Worm (Caenorhabditis elegans) whole organism, late embryonic: ENCODE data around the gene T14B4.3.

ENCODE experiments used
- F13H6.1 ChIP-seq: sonication (generic microtip); optimal IDR thresholded peaks from 2 replicates; lab custom pipeline; 2016; ENCODE audit warnings: missing genetic modification characterization, missing compliant biosample characterization
- ama-1 ChIP-seq: fragments of 150-350 bp; optimal IDR thresholded peaks from 2 replicates; lab custom pipeline; 2014
- ceh-18 ChIP-seq: sonication (generic microtip); optimal IDR thresholded peaks from 2 replicates; lab custom pipeline; 2016; ENCODE audit warnings: missing genetic modification characterization, missing compliant biosample characterization
- ceh-9 ChIP-seq: sonication (generic microtip); optimal IDR thresholded peaks from 2 replicates; lab custom pipeline; 2016; ENCODE audit warnings: mild to moderate bottlenecking, missing genetic modification characterization, inconsistent platforms, missing compliant biosample characterization
- che-1 ChIP-seq: sonication (generic microtip); optimal IDR thresholded peaks from 2 replicates; lab custom pipeline; 2016; ENCODE audit warnings: mild to moderate bottlenecking, missing genetic modification characterization, missing compliant biosample characterization
- dve-1 ChIP-seq: sonication (generic microtip); optimal IDR thresholded peaks from 2 replicates; lab custom pipeline; 2017; ENCODE audit warnings: antibody characterized with exemption, mild to moderate bottlenecking, missing genetic modification characterization, missing compliant biosample characterization
- pat-9 ChIP-seq: fragments of 200-800 bp; sonication (Bioruptor generic); optimal IDR thresholded peaks from 2 replicates; lab custom pipeline; 2018; ENCODE audit warnings: mild to moderate bottlenecking, missing genetic modification characterization, moderate library complexity, missing compliant biosample characterization
- tbx-2 ChIP-seq: sonication (generic microtip); optimal IDR thresholded peaks from 2 replicates; lab custom pipeline; 2016; ENCODE audit warnings: missing genetic modification characterization, missing compliant biosample characterization
- ttx-3 ChIP-seq: sonication (generic microtip); optimal IDR thresholded peaks from 2 replicates; lab custom pipeline; 2016; ENCODE audit warnings: missing genetic modification reagents, missing genetic modification characterization, missing compliant biosample characterization
- zip-5 ChIP-seq: sonication (generic microtip); optimal IDR thresholded peaks from 2 replicates; lab custom pipeline; 2016; ENCODE audit warnings: missing genetic modification characterization, missing compliant biosample characterization

DNA sequence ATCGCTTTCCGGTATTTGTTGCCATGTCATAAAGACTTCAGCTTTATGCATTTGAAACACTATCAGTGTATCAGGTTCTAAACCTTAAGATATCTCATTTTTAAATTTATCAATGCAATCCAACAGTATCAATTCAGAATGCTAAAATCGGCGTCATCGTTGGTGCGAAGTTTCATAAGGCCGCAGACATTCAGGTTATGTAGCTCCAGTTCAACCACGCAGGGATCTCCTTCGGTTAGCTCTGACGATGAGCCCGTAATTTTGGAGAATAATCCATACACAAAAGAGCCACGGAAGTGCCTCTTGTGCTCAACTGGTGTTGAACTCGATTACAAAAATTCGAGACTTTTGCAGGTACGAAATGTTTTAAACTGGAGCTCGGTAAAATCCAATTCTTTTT lies 1.3 kb downstream of the T14B4.3 start, which contains the start of gene mrps-18.C:
- TF ChIP-seq dve-1 (tag; lab: Kevin White, UChicago) (no peak), F13H6.1 (tag; lab: Kevin White, UChicago) (no peak), zip-5 (tag; lab: Kevin White, UChicago) (no peak), ceh-9 (tag; lab: Kevin White, UChicago) (no peak), che-1 (tag; lab: Kevin White, UChicago) (no peak), ttx-3 (tag; lab: Kevin White, UChicago) (no peak), ama-1 (no peak), ceh-18 (no peak), tbx-2 (tag; lab: Kevin White, UChicago) (no peak), pat-9 (no peak)
